Fruit fly (Drosophila melanogaster) whole organism, embryonic: ENCODE results near the gene CG44008.

ENCODE experiments used
- Atf3 ChIP-seq: fragments of 200-800 bp; sonication (Bioruptor generic); optimal IDR thresholded peaks from 3 replicates; lab custom pipeline; 2016; ENCODE audit warnings: missing biosample characterization, missing genetic modification characterization
- CG10654 ChIP-seq: fragments of 200-800 bp; sonication (Bioruptor generic); optimal IDR thresholded peaks from 2 replicates; lab custom pipeline; 2016; ENCODE audit warnings: missing biosample characterization, missing genetic modification characterization
- CG12299 ChIP-seq: fragments of 200-800 bp; sonication (Bioruptor generic); optimal IDR thresholded peaks from 2 replicates; lab custom pipeline; 2018; ENCODE audit warnings: missing biosample characterization, mild to moderate bottlenecking, missing genetic modification characterization
- CG13123 ChIP-seq: fragments of 200-800 bp; sonication (Bioruptor generic); optimal IDR thresholded peaks from 2 replicates; lab custom pipeline; 2016; ENCODE audit warnings: missing biosample characterization, missing genetic modification characterization
- CG13424 ChIP-seq: fragments of 200-800 bp; sonication (Bioruptor generic); optimal IDR thresholded peaks from 2 replicates; lab custom pipeline; 2019; ENCODE audit warnings: missing biosample characterization, mild to moderate bottlenecking, missing genetic modification characterization, moderate library complexity
- CG1529 ChIP-seq: fragments of 200-800 bp; sonication (Bioruptor generic); optimal IDR thresholded peaks from 3 replicates; lab custom pipeline; 2018; ENCODE audit warnings: missing biosample characterization, missing genetic modification characterization
- CG1602 ChIP-seq: fragments of 200-800 bp; sonication (Bioruptor generic); optimal IDR thresholded peaks from 3 replicates; lab custom pipeline; 2016; ENCODE audit warnings: missing biosample characterization, missing genetic modification characterization
- CG17912 ChIP-seq: fragments of 200-800 bp; sonication (Bioruptor generic); optimal IDR thresholded peaks from 2 replicates; lab custom pipeline; 2018; ENCODE audit warnings: missing biosample characterization, mild to moderate bottlenecking, missing genetic modification characterization
- CG2199 ChIP-seq: fragments of 200-800 bp; sonication (Bioruptor generic); IDR thresholded peaks from 3 replicates; pipeline ENCODE4 v1.3.6; 2022; ENCODE audit warnings: missing biosample characterization, missing genetic modification characterization
- CG4820 ChIP-seq: fragments of 200-800 bp; sonication (Bioruptor generic); optimal IDR thresholded peaks from 3 replicates; lab custom pipeline; 2016; ENCODE audit warnings: missing biosample characterization, missing genetic modification characterization
- CG4854 ChIP-seq: fragments of 200-800 bp; sonication (Bioruptor generic); optimal IDR thresholded peaks from 2 replicates; lab custom pipeline; 2016; ENCODE audit warnings: missing biosample characterization, missing genetic modification characterization, inconsistent platforms
- CG6254 ChIP-seq: fragments of 200-800 bp; sonication (Bioruptor generic); optimal IDR thresholded peaks from 3 replicates; lab custom pipeline; 2017; ENCODE audit warnings: mild to moderate bottlenecking, missing biosample characterization, missing genetic modification reagents, missing genetic modification characterization
- CG7963 ChIP-seq: fragments of 200-800 bp; sonication (Bioruptor generic); IDR thresholded peaks from 3 replicates; pipeline ENCODE4 v1.3.6; 2022; ENCODE audit warnings: missing biosample characterization, missing genetic modification characterization; ENCODE audit not compliant: partially characterized antibody
- CG8281 ChIP-seq: fragments of 200-800 bp; sonication (Bioruptor generic); optimal IDR thresholded peaks from 2 replicates; lab custom pipeline; 2018; ENCODE audit warnings: missing biosample characterization, mild to moderate bottlenecking, missing genetic modification characterization, moderate library complexity
- CG8290 ChIP-seq, 3 experiments: fragments of 200-800 bp; sonication (Bioruptor generic); optimal IDR thresholded peaks; 2 replicates each; lab custom pipeline; 2016 to 2019; ENCODE audit warnings: missing biosample characterization in 3 of 3, missing genetic modification characterization in 3 of 3, mild to moderate bottlenecking in 2 of 3, moderate library complexity in 1 of 3
- CG8388 ChIP-seq: fragments of 200-800 bp; sonication (Bioruptor generic); optimal IDR thresholded peaks from 2 replicates; lab custom pipeline; 2019; ENCODE audit warnings: missing biosample characterization, mild to moderate bottlenecking, missing genetic modification characterization, moderate library complexity
- CG8765 ChIP-seq: fragments of 200-800 bp; sonication (Bioruptor generic); IDR thresholded peaks from 2 replicates; pipeline ENCODE4 v1.3.6; 2022; ENCODE audit warnings: missing biosample characterization, missing genetic modification characterization
- CG8924 ChIP-seq: fragments of 200-800 bp; optimal IDR thresholded peaks from 3 replicates; lab custom pipeline; 2019; ENCODE audit warnings: missing biosample characterization, mild to moderate bottlenecking, missing genetic modification characterization, moderate library complexity
- Camta ChIP-seq: fragments of 200-800 bp; sonication (Bioruptor generic); optimal IDR thresholded peaks from 2 replicates; lab custom pipeline; 2016; ENCODE audit warnings: missing biosample characterization, missing genetic modification characterization
- D ChIP-seq, 2 experiments: fragments of 200-800 bp in 1 of 2; fragments of >200 bp in 1 of 2; sonication (Bioruptor generic) in 1 of 2; optimal IDR thresholded peaks; 2 replicates in 1 of 2; 3 replicates in 1 of 2; lab custom pipeline; 2017; ENCODE audit warnings: mild to moderate bottlenecking in 1 of 2, missing biosample characterization in 1 of 2, missing genetic modification characterization in 1 of 2, missing genetic modification reagents in 1 of 2
- D19B ChIP-seq: fragments of 200-800 bp; sonication (Bioruptor generic); optimal IDR thresholded peaks from 2 replicates; lab custom pipeline; 2017; ENCODE audit warnings: missing biosample characterization, mild to moderate bottlenecking, missing genetic modification characterization
- Dad ChIP-seq: fragments of 200-800 bp; sonication (Bioruptor generic); optimal IDR thresholded peaks from 3 replicates; lab custom pipeline; 2016; ENCODE audit warnings: missing biosample characterization, missing genetic modification characterization
- Dek ChIP-seq: fragments of 200-800 bp; sonication (Bioruptor generic); optimal IDR thresholded peaks from 3 replicates; lab custom pipeline; 2019; ENCODE audit warnings: missing biosample characterization, mild to moderate bottlenecking, missing genetic modification characterization, moderate library complexity
- Dfd ChIP-seq, 2 experiments: fragments of >200 bp; optimal IDR thresholded peaks; 2 replicates each; lab custom pipeline; 2017; ENCODE audit warnings: missing biosample characterization in 2 of 2, missing genetic modification characterization in 2 of 2
- HHEX ChIP-seq: fragments of 200-800 bp; sonication (Bioruptor generic); optimal IDR thresholded peaks from 3 replicates; lab custom pipeline; 2017; ENCODE audit warnings: missing biosample characterization, mild to moderate bottlenecking, missing genetic modification characterization, missing genetic modification reagents
- Hsf ChIP-seq: fragments of 200-800 bp; sonication (Bioruptor generic); optimal IDR thresholded peaks from 3 replicates; lab custom pipeline; 2016; ENCODE audit warnings: missing biosample characterization, missing genetic modification characterization
- Jarid2 ChIP-seq: fragments of 200-800 bp; sonication (Bioruptor generic); optimal IDR thresholded peaks from 3 replicates; lab custom pipeline; 2017; ENCODE audit warnings: mild to moderate bottlenecking, missing biosample characterization, missing genetic modification reagents, missing genetic modification characterization
- Kr ChIP-seq: fragments of 200-800 bp; sonication (Bioruptor generic); optimal IDR thresholded peaks from 2 replicates; lab custom pipeline; 2017; ENCODE audit warnings: missing biosample characterization, mild to moderate bottlenecking, missing genetic modification characterization
- Lpt ChIP-seq: fragments of >200 bp; optimal IDR thresholded peaks from 2 replicates; lab custom pipeline; 2018; ENCODE audit warnings: missing biosample characterization, missing genetic modification characterization
- NFAT ChIP-seq: fragments of 200-800 bp; sonication (Bioruptor generic); IDR thresholded peaks from 2 replicates; pipeline ENCODE4 v1.3.6; 2022; ENCODE audit warnings: missing biosample characterization, missing genetic modification characterization
- Oli ChIP-seq: fragments of 200-800 bp; sonication (Bioruptor generic); optimal IDR thresholded peaks from 2 replicates; lab custom pipeline; 2018; ENCODE audit warnings: missing biosample characterization, mild to moderate bottlenecking, missing genetic modification characterization, moderate library complexity
- Trl ChIP-seq, 3 experiments: fragments of >200 bp in 2 of 3; fragments of 200-800 bp in 1 of 3; sonication (Bioruptor generic) in 1 of 3; optimal IDR thresholded peaks; 2 replicates in 1 of 3; 3 replicates in 2 of 3; lab custom pipeline; 2016 to 2017; ENCODE audit warnings: missing biosample characterization in 1 of 3, missing genetic modification characterization in 1 of 3
- ap ChIP-seq: fragments of 200-800 bp; sonication (Bioruptor generic); IDR thresholded peaks from 2 replicates; pipeline ENCODE4 v1.3.6; 2022; ENCODE audit warnings: missing biosample characterization, missing genetic modification characterization
- btn ChIP-seq: fragments of 200-800 bp; sonication (Bioruptor generic); optimal IDR thresholded peaks from 2 replicates; lab custom pipeline; 2016; ENCODE audit warnings: missing biosample characterization, missing genetic modification characterization
- chn ChIP-seq: fragments of 200-800 bp; sonication (Bioruptor generic); optimal IDR thresholded peaks from 2 replicates; lab custom pipeline; 2016; ENCODE audit warnings: missing biosample characterization, missing genetic modification characterization
- da ChIP-seq: fragments of 200-800 bp; sonication (Bioruptor generic); optimal IDR thresholded peaks from 2 replicates; lab custom pipeline; 2016; ENCODE audit warnings: missing biosample characterization, missing genetic modification characterization
- dpn ChIP-seq, 2 experiments: fragments of 200-800 bp; sonication (Bioruptor generic); optimal IDR thresholded peaks; 3 replicates each; lab custom pipeline; 2016; ENCODE audit warnings: missing biosample characterization in 2 of 2, missing genetic modification characterization in 2 of 2
- en ChIP-seq: fragments of 200-800 bp; sonication (Bioruptor generic); optimal IDR thresholded peaks from 2 replicates; lab custom pipeline; 2016; ENCODE audit warnings: missing biosample characterization, missing genetic modification characterization
- ewg ChIP-seq: fragments of 200-800 bp; sonication (Bioruptor generic); optimal IDR thresholded peaks from 3 replicates; lab custom pipeline; 2017; ENCODE audit warnings: mild to moderate bottlenecking, missing biosample characterization, missing genetic modification reagents, missing genetic modification characterization
- grn ChIP-seq: fragments of 200-800 bp; sonication (Bioruptor generic); optimal IDR thresholded peaks from 3 replicates; lab custom pipeline; 2017; ENCODE audit warnings: missing biosample characterization, missing genetic modification characterization
- gsb ChIP-seq: fragments of 200-800 bp; sonication (Bioruptor generic); IDR thresholded peaks from 2 replicates; pipeline ENCODE4 v1.3.6; 2022; ENCODE audit warnings: missing biosample characterization, missing genetic modification characterization
- h ChIP-seq: fragments of >200 bp; optimal IDR thresholded peaks from 2 replicates; lab custom pipeline; 2017
- hb ChIP-seq: fragments of 200-800 bp; sonication (Bioruptor generic); IDR thresholded peaks from 3 replicates; pipeline ENCODE4 v1.3.6; 2022; ENCODE audit warnings: missing biosample characterization, missing genetic modification characterization; ENCODE audit not compliant: partially characterized antibody
- inv ChIP-seq: fragments of 200-800 bp; sonication (Bioruptor generic); IDR thresholded peaks from 2 replicates; pipeline ENCODE4 v1.3.6; 2022; ENCODE audit warnings: missing biosample characterization, missing genetic modification characterization; ENCODE audit not compliant: partially characterized antibody
- jumu ChIP-seq: fragments of 200-800 bp; sonication (Bioruptor generic); optimal IDR thresholded peaks from 3 replicates; lab custom pipeline; 2016; ENCODE audit warnings: missing biosample characterization, missing genetic modification characterization
- lilli ChIP-seq: fragments of 200-800 bp; sonication (Bioruptor generic); optimal IDR thresholded peaks from 3 replicates; lab custom pipeline; 2016; ENCODE audit warnings: missing biosample characterization, missing genetic modification characterization
- lmd ChIP-seq: fragments of 200-800 bp; sonication (Bioruptor generic); IDR thresholded peaks from 2 replicates; pipeline ENCODE4 v1.3.6; 2022; ENCODE audit warnings: missing biosample characterization, missing genetic modification characterization
- stwl ChIP-seq: fragments of 200-800 bp; sonication (Bioruptor generic); optimal IDR thresholded peaks from 3 replicates; lab custom pipeline; 2018; ENCODE audit warnings: missing biosample characterization, mild to moderate bottlenecking, missing genetic modification characterization, moderate library complexity
- vfl ChIP-seq: fragments of 200-800 bp; sonication (Bioruptor generic); optimal IDR thresholded peaks from 2 replicates; lab custom pipeline; 2016; ENCODE audit warnings: missing biosample characterization, missing genetic modification characterization
- wor ChIP-seq: fragments of 200-800 bp; sonication (Bioruptor generic); IDR thresholded peaks from 2 replicates; pipeline ENCODE4 v1.3.6; 2022; ENCODE audit warnings: missing biosample characterization, missing genetic modification characterization

CG44008 gene

DNA sequence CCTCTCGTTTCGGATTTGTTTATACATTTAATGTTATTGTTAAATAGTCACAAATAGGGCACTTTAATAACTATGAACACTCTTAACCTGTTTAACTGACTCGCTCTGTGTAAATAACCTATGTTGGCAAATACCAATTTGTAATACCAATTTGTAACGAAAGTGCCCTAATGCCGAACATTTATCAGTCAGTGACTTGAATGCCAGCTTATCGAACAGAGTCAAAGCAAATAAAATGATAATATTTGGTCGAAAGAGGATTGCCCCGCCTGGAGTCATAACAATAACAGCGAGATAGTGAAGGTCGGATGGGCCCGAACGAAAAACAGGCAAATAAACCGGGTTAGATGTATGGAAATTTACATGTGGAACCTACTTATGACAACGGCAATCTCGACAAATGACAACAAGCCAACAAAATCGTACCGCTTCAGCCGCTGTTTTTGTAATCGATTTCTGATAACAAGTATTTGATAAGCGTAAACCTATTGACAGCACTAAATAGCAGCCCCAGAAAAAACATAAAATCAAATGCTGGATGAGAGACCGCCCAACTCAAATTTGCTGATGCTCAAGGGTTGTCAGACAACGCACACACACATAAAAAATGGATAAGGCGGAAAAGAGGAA lies 3.0 kb upstream of the CG44008 start:
- TF ChIP-seq CG7963 (GFP tag; lab: Robert Waterston, UW) (no peak), CG8388 (no peak), CG12299 (no peak), wor (no peak), CG13123 (GFP tag; lab: Kevin White, UChicago) (no peak), CG13424 (tag; lab: Kevin White, UChicago) (no peak), Camta (GFP tag; lab: Kevin White, UChicago) (no peak), grn (GFP tag; lab: Kevin White, UChicago) (peak; percentile 40), dpn (GFP tag; optimal IDR thresholded peaks at IDR 0.05; lab: Kevin White, UChicago) (no peak), CG8290 (GFP tag; optimal IDR thresholded peaks at IDR 0.05; lab: Kevin White, UChicago) (no peak), CG8290 (tag; optimal IDR thresholded peaks at IDR 0.05; lab: Kevin White, UChicago) (peak in 1 of 2 experiments; percentile 60), Lpt (GFP tag; lab: Kevin White, UChicago) (no peak), NFAT (no peak), Oli (tag; lab: Kevin White, UChicago) (no peak), D19B (GFP tag; lab: Kevin White, UChicago) (no peak), CG4854 (no peak), lilli (no peak), HHEX (no peak), CG1529 (GFP tag; lab: Kevin White, UChicago) (no peak), btn (GFP tag; lab: Kevin White, UChicago) (no peak), CG8765 (GFP tag; lab: Robert Waterston, UW) (no peak), CG8924 (tag; lab: Kevin White, UChicago) (no peak), ewg (GFP tag; lab: Kevin White, UChicago) (no peak), CG4820 (GFP tag; lab: Kevin White, UChicago) (no peak), CG17912 (GFP tag; lab: Kevin White, UChicago) (no peak), lmd (GFP tag; lab: Robert Waterston, UW) (no peak), CG2199 (GFP tag; lab: Robert Waterston, UW) (no peak), ap (GFP tag; lab: Robert Waterston, UW) (no peak), Hsf (GFP tag; lab: Kevin White, UChicago) (no peak), Trl (optimal IDR thresholded peaks at IDR 0.05; lab: Kevin White, UChicago) (no peak), Trl (GFP tag; optimal IDR thresholded peaks at IDR 0.05; lab: Kevin White, UChicago) (no peak), D (optimal IDR thresholded peaks at IDR 0.05; lab: Kevin White, UChicago) (no peak), D (GFP tag; optimal IDR thresholded peaks at IDR 0.05; lab: Kevin White, UChicago) (no peak), Jarid2 (no peak), h (lab: Kevin White, UChicago) (no peak), Dfd (GFP tag; optimal IDR thresholded peaks at IDR 0.05; lab: Kevin White, UChicago) (no peak), vfl (GFP tag; lab: Kevin White, UChicago) (no peak), chn (GFP tag; lab: Kevin White, UChicago) (no peak), Dad (no peak), CG6254 (GFP tag; lab: Kevin White, UChicago) (no peak), inv (GFP tag; lab: Robert Waterston, UW) (no peak), hb (GFP tag; lab: Robert Waterston, UW) (no peak), stwl (no peak), CG1602 (GFP tag; lab: Kevin White, UChicago) (no peak), CG8281 (tag; lab: Kevin White, UChicago) (no peak), Kr (no peak), Dek (no peak), da (no peak), en (GFP tag; lab: Kevin White, UChicago) (no peak), jumu (GFP tag; lab: Kevin White, UChicago) (no peak), CG10654 (GFP tag; lab: Kevin White, UChicago) (no peak), Atf3 (GFP tag; lab: Kevin White, UChicago) (no peak), gsb (no peak)
